Fruit fly (Drosophila melanogaster) whole organism, adult: Measurements from ENCODE around the gene wg.

ENCODE experiments used
- CG11617 ChIP-seq: fragments of 200-800 bp; sonication (Bioruptor generic); optimal IDR thresholded peaks from 2 replicates; lab custom pipeline; 2017; ENCODE audit warnings: mild to moderate bottlenecking, missing biosample characterization, missing genetic modification reagents, missing genetic modification characterization
- CG14711 ChIP-seq: fragments of 200-800 bp; sonication (Bioruptor generic); optimal IDR thresholded peaks from 2 replicates; lab custom pipeline; 2018; ENCODE audit warnings: missing biosample characterization, mild to moderate bottlenecking, missing genetic modification characterization, moderate library complexity
- CG1620 ChIP-seq: fragments of 200-800 bp; sonication (Bioruptor generic); optimal IDR thresholded peaks from 2 replicates; lab custom pipeline; 2016; ENCODE audit warnings: missing biosample characterization, missing genetic modification characterization
- CG7045 ChIP-seq: fragments of 200-800 bp; sonication (Bioruptor generic); optimal IDR thresholded peaks from 2 replicates; lab custom pipeline; 2017; ENCODE audit warnings: missing biosample characterization, mild to moderate bottlenecking, missing genetic modification characterization
- Crg-1 ChIP-seq: fragments of 200-800 bp; sonication (Bioruptor generic); optimal IDR thresholded peaks from 2 replicates; lab custom pipeline; 2016; ENCODE audit warnings: missing biosample characterization, missing genetic modification characterization
- Hr96 ChIP-seq: fragments of 200-800 bp; sonication (Bioruptor generic); optimal IDR thresholded peaks from 2 replicates; lab custom pipeline; 2016; ENCODE audit warnings: missing biosample characterization, missing genetic modification characterization
- kay ChIP-seq: fragments of 200-800 bp; sonication (Bioruptor generic); peaks from one replicate; lab custom pipeline; 2016; ENCODE audit warnings: missing biosample characterization, missing genetic modification characterization, borderline replicate concordance
- pad ChIP-seq: fragments of 200-800 bp; sonication (Bioruptor generic); optimal IDR thresholded peaks from 3 replicates; lab custom pipeline; 2017; ENCODE audit warnings: missing biosample characterization, missing genetic modification characterization, mild to moderate bottlenecking, moderate library complexity, missing genetic modification reagents

dm6 chr2L:7313233-7313858, 6.4 kb downstream of the wg start:
- TF ChIP-seq CG14711 (no peak), CG7045 (GFP tag; lab: Kevin White, UChicago) (no peak), kay (no peak), Crg-1 (no peak), pad (GFP tag; lab: Kevin White, UChicago) (no peak), Hr96 (GFP tag; lab: Kevin White, UChicago) (no peak), CG1620 (GFP tag; lab: Kevin White, UChicago) (no peak), CG11617 (GFP tag; lab: Kevin White, UChicago) (no peak)
